Worm (Caenorhabditis elegans) whole organism, mixed stage, embryonic: ENCODE measurements around the gene srbc-22.

Experiments
- hlh-1 ChIP-seq: fragments of 150-350 bp; optimal IDR thresholded peaks from 2 replicates; lab custom pipeline; 2014; ENCODE audit warnings: missing biosample characterization, missing genetic modification reagents, missing genetic modification characterization
- nhr-12 ChIP-seq: fragments of 150-350 bp; optimal IDR thresholded peaks from 2 replicates; lab custom pipeline; 2014; ENCODE audit warnings: missing biosample characterization, missing genetic modification characterization
- pha-4 ChIP-seq: fragments of 150-350 bp; optimal IDR thresholded peaks from 2 replicates; lab custom pipeline; 2018; ENCODE audit warnings: missing biosample characterization, missing genetic modification reagents, missing genetic modification characterization
- unc-39 ChIP-seq: fragments of 150-350 bp; optimal IDR thresholded peaks from 2 replicates; lab custom pipeline; 2014; ENCODE audit warnings: missing biosample characterization, missing genetic modification characterization
- unc-62 ChIP-seq: fragments of 150-350 bp; optimal IDR thresholded peaks from 2 replicates; lab custom pipeline; 2014; ENCODE audit warnings: missing biosample characterization, missing genetic modification reagents, missing genetic modification characterization

- TF ChIP-seq pha-4 (tag; lab: Kevin White, UChicago) = peak; percentile 43
- TF ChIP-seq nhr-12 (tag; lab: Kevin White, UChicago) = no peak
- no peak for TF ChIP-seq unc-62 (GFP tag; lab: Kevin White, UChicago)
- no peak for TF ChIP-seq hlh-1 (tag; lab: Kevin White, UChicago)
- TF ChIP-seq unc-39 (tag; lab: Kevin White, UChicago) = no peak
Observed at ce11 chrV:2109295-2109694, 47.6 kb upstream of the srbc-22 start, which contains the start of gene ckb-4.
